Worm (Caenorhabditis elegans) whole organism, L4/young adult: ENCODE results near the gene nonu-1.

Experiments used
- W03F9.2 ChIP-seq: fragments of 150-350 bp; optimal IDR thresholded peaks from 2 replicates; lab custom pipeline; 2014; ENCODE audit warnings: missing biosample characterization, missing genetic modification characterization
- dao-5 ChIP-seq: sonication (generic microtip); optimal IDR thresholded peaks from 2 replicates; lab custom pipeline; 2016; ENCODE audit warnings: missing genotype, missing genetic modification characterization, moderate library complexity, missing compliant biosample characterization
- him-1 ChIP-seq: sonication (generic microtip); optimal IDR thresholded peaks from 2 replicates; lab custom pipeline; 2016; ENCODE audit warnings: missing genotype, missing genetic modification reagents, missing genetic modification characterization, missing compliant biosample characterization

DNA sequence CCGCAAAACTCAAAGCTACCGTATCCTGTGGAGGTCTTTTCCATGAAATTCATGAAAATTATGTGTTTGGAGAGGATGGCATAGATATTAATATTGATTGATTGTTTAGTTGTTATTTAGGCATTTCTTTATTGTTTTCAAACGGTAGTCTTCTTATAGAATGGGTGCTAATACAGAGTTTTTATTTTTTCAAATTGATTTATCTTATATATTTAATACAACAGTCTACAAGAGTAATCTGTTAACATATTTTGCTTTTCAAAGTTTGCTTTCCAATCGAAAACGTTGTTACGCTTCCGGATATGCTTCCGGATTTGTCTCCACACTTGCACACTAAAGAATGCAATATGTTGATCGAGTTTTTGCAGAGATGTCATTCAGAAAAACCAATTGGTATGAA, 17.1 kb upstream of the nonu-1 start, which contains the start of gene C35D10.17:
- TF ChIP-seq dao-5 = no peak
- TF ChIP-seq W03F9.2 (tag; lab: Kevin White, UChicago) = no peak
- no peak for TF ChIP-seq him-1 (tag; lab: Kevin White, UChicago)
